Worm (Caenorhabditis elegans): Measurements from ENCODE around the gene let-754.

The let-754 gene

DNA sequence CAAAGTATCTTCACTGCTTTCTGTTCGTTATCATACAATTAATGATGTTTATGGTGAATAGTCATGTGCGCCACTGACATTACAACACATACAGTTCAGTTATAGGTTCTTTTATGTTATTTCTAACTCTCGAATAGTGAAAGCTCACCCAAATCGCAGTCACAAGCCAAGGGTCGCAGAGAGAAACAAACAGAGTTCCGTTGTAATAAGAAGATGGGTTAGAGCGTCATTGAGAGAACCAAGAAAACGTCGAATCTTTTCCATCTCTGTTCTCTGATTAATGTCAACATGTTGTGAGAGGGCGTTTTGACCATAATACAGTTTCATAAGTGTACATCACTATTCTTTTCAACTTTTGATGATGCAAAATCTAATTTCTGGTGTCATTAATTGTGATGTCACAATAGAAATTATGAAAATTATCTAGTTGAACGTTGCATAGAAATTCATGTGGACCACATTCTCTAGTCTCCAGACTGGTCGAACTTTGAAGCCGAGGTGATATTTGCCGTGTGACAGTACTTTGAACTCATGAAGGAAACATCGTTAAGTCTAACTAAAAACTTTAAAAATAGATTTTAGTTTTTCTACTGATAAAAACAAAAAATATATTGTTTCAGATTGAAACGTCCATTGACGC is 21.0 kb upstream of the let-754 start (continued):
- TF ChIP-seq tlf-1 (GFP tag; optimal IDR thresholded peaks at IDR 0.05), result peak; percentile 10
- TF ChIP-seq bed-2 (GFP tag; IDR thresholded peaks at IDR 0.05), result no peak
- TF ChIP-seq F57A8.1 (GFP tag; optimal IDR thresholded peaks at IDR 0.05), result no peak
- no peak for TF ChIP-seq lsy-27 (tag; optimal IDR thresholded peaks at IDR 0.05; ENCODE audit: borderline replicate concordance, insufficient read depth)
- TF ChIP-seq F55B11.4 (tag; optimal IDR thresholded peaks at IDR 0.05; ENCODE audit: borderline replicate concordance, insufficient read depth), result no peak
- no peak for TF ChIP-seq nfya-2 (GFP tag; IDR thresholded peaks at IDR 0.05)
- TF ChIP-seq lag-1 (GFP tag; IDR thresholded peaks at IDR 0.05), result no peak
- TF ChIP-seq him-1 (tag; optimal IDR thresholded peaks at IDR 0.05), result no peak
- peak; percentile 24; the same call in 1 of the 2 replicates for TF ChIP-seq B0336.3 (GFP tag; IDR thresholded peaks at IDR 0.05)
- no peak for TF ChIP-seq gei-17 (GFP tag; optimal IDR thresholded peaks at IDR 0.05)
- TF ChIP-seq K11D2.4 (GFP tag; IDR thresholded peaks at IDR 0.05), result no peak
- TF ChIP-seq sptf-2 (GFP tag; optimal IDR thresholded peaks at IDR 0.05), result no peak
- TF ChIP-seq nhr-80 (tag; optimal IDR thresholded peaks at IDR 0.05), result peak; percentile 26
- TF ChIP-seq ztf-22 (GFP tag; optimal IDR thresholded peaks at IDR 0.05), result no peak
- no peak for TF ChIP-seq snpc-4 (GFP tag; optimal IDR thresholded peaks at IDR 0.05)
- TF ChIP-seq snpc-4 (tag; optimal IDR thresholded peaks at IDR 0.05), result no peak
- TF ChIP-seq attf-5 (GFP tag; optimal IDR thresholded peaks at IDR 0.05), result peak; percentile 26
- TF ChIP-seq T07F8.4 (tag; optimal IDR thresholded peaks at IDR 0.05), result no peak
- TF ChIP-seq lin-35 (GFP tag; optimal IDR thresholded peaks at IDR 0.05), result no peak
- no peak for TF ChIP-seq ztf-25 (GFP tag; IDR thresholded peaks at IDR 0.05)
- TF ChIP-seq nhr-120 (GFP tag; IDR thresholded peaks at IDR 0.05), result no peak
- no peak for TF ChIP-seq ztf-3 (GFP tag; optimal IDR thresholded peaks at IDR 0.05)
- TF ChIP-seq D2030.7 (GFP tag; IDR thresholded peaks at IDR 0.05), result no peak
- TF ChIP-seq Y79H2A.3 (GFP tag; conservative IDR thresholded peaks at IDR 0.05), result no peak
- no peak for TF ChIP-seq ztf-28 (GFP tag; IDR thresholded peaks at IDR 0.05)
- TF ChIP-seq hsf-1 (GFP tag; IDR thresholded peaks at IDR 0.05), result no peak
- no peak for TF ChIP-seq ceh-58 (GFP tag; IDR thresholded peaks at IDR 0.05)
- no peak for TF ChIP-seq mxl-1 (tag; optimal IDR thresholded peaks at IDR 0.05)
- no peak for TF ChIP-seq F22D6.2 (tag; optimal IDR thresholded peaks at IDR 0.05)
- no peak for TF ChIP-seq Y95B8A.8 (GFP tag; IDR thresholded peaks at IDR 0.05)
- TF ChIP-seq nhr-179 (tag; optimal IDR thresholded peaks at IDR 0.05), result no peak
- no peak for TF ChIP-seq F10E7.11 (tag; optimal IDR thresholded peaks at IDR 0.05)
- no peak for TF ChIP-seq attf-6 (GFP tag; IDR thresholded peaks at IDR 0.05)
- TF ChIP-seq unc-62 (GFP tag; optimal IDR thresholded peaks at IDR 0.05), result peak; percentile 3
- TF ChIP-seq efl-1 (GFP tag; optimal IDR thresholded peaks at IDR 0.05), result no peak
- no peak for TF ChIP-seq let-526 (GFP tag; IDR thresholded peaks at IDR 0.05)
- TF ChIP-seq F39B2.1 (GFP tag; IDR thresholded peaks at IDR 0.05), result no peak
- TF ChIP-seq lsl-1 (GFP tag; optimal IDR thresholded peaks at IDR 0.05), result peak; percentile 6
- no peak for TF ChIP-seq T26A5.8 (tag; optimal IDR thresholded peaks at IDR 0.05)
- TF ChIP-seq ceh-79 (tag; optimal IDR thresholded peaks at IDR 0.05), result no peak
- TF ChIP-seq rec-8 (tag; optimal IDR thresholded peaks at IDR 0.05), result no peak

Data from whole organism, young adult.